Worm (Caenorhabditis elegans) whole organism, L1 larva: Measurements from ENCODE around the gene T14G8.4.
A peak's percentile ranks its signal among the peaks of the same experiment; 100 is the strongest.

Source experiments
- C04F5.9 ChIP-seq: sonication (generic microtip); optimal IDR thresholded peaks from 2 replicates; lab custom pipeline; 2016; ENCODE audit warnings: missing genetic modification characterization, missing compliant biosample characterization
- C16A3.4 ChIP-seq: fragments of 150-350 bp; optimal IDR thresholded peaks from 2 replicates; lab custom pipeline; 2014; ENCODE audit warnings: missing biosample characterization, missing genetic modification characterization
- C34B4.2 ChIP-seq: sonication (generic microtip); optimal IDR thresholded peaks from 2 replicates; lab custom pipeline; 2017; ENCODE audit warnings: mild to moderate bottlenecking, missing genetic modification characterization, missing compliant biosample characterization
- aha-1 ChIP-seq: fragments of 150-350 bp; optimal IDR thresholded peaks from 2 replicates; lab custom pipeline; 2014; ENCODE audit warnings: missing biosample characterization, missing genetic modification characterization
- alr-1 ChIP-seq: fragments of 200-800 bp; sonication (Bioruptor generic); optimal IDR thresholded peaks from 2 replicates; lab custom pipeline; 2018; ENCODE audit warnings: borderline replicate concordance, mild to moderate bottlenecking, missing genetic modification characterization, missing compliant biosample characterization
- ama-1 ChIP-seq: fragments of 150-350 bp; optimal IDR thresholded peaks from 2 replicates; lab custom pipeline; 2014
- ceh-88 ChIP-seq: fragments of 200-800 bp; sonication (Bioruptor generic); IDR thresholded peaks from 2 replicates; pipeline ENCODE4 v1.3.6; 2022; ENCODE audit warnings: missing genetic modification characterization, missing compliant biosample characterization
- ceh-90 ChIP-seq: sonication (generic microtip); optimal IDR thresholded peaks from 2 replicates; lab custom pipeline; 2016; ENCODE audit warnings: missing genetic modification characterization, missing compliant biosample characterization
- ces-1 ChIP-seq: fragments of 150-350 bp; optimal IDR thresholded peaks from 2 replicates; lab custom pipeline; 2014; ENCODE audit warnings: missing biosample characterization, missing genetic modification reagents, missing genetic modification characterization
- dsc-1 ChIP-seq: sonication (generic microtip); optimal IDR thresholded peaks from 2 replicates; lab custom pipeline; 2016; ENCODE audit warnings: mild to moderate bottlenecking, missing genetic modification characterization, missing compliant biosample characterization
- efl-3 ChIP-seq: fragments of 200-800 bp; sonication (Bioruptor generic); optimal IDR thresholded peaks from 2 replicates; lab custom pipeline; 2018; ENCODE audit warnings: mild to moderate bottlenecking, missing genetic modification characterization, missing compliant biosample characterization
- egl-13 ChIP-seq: sonication (generic microtip); optimal IDR thresholded peaks from 2 replicates; lab custom pipeline; 2016; ENCODE audit warnings: missing genotype, missing genetic modification reagents, missing genetic modification characterization, missing compliant biosample characterization
- egl-27 ChIP-seq, 2 experiments: fragments of 150-350 bp in 1 of 2; sonication (generic microtip); optimal IDR thresholded peaks; 3 replicates each; lab custom pipeline; 2017 to 2018; ENCODE audit warnings: missing biosample characterization in 2 of 2, missing genetic modification characterization in 2 of 2, missing genetic modification reagents in 2 of 2
- elt-2 ChIP-seq: sonication (generic microtip); optimal IDR thresholded peaks from 2 replicates; lab custom pipeline; 2016; ENCODE audit warnings: missing genetic modification characterization, mild to moderate bottlenecking, inconsistent platforms, missing compliant biosample characterization, missing genetic modification reagents
- elt-3 ChIP-seq, 6 experiments: fragments of 150-350 bp in 1 of 6; sonication (generic microtip); optimal IDR thresholded peaks; 2 replicates each; lab custom pipeline; 2017 to 2018; ENCODE audit warnings: missing biosample characterization in 6 of 6, missing genetic modification characterization in 6 of 6, inconsistent platforms in 1 of 6
- ets-5 ChIP-seq: fragments of 200-800 bp; sonication (Bioruptor generic); IDR thresholded peaks from 2 replicates; pipeline ENCODE4 v1.3.6; 2022; ENCODE audit warnings: missing genetic modification characterization, missing compliant biosample characterization
- fkh-4 ChIP-seq: sonication (generic microtip); optimal IDR thresholded peaks from 2 replicates; lab custom pipeline; 2016; ENCODE audit warnings: missing compliant biosample characterization, missing genetic modification characterization, borderline replicate concordance
- fkh-8 ChIP-seq: sonication (generic microtip); optimal IDR thresholded peaks from 2 replicates; lab custom pipeline; 2016; ENCODE audit warnings: mild to moderate bottlenecking, missing genetic modification characterization, missing compliant biosample characterization
- fos-1 ChIP-seq: fragments of 150-350 bp; optimal IDR thresholded peaks from 2 replicates; lab custom pipeline; 2014; ENCODE audit warnings: missing biosample characterization, missing genetic modification characterization
- hlh-4 ChIP-seq: sonication (generic microtip); optimal IDR thresholded peaks from 2 replicates; lab custom pipeline; 2016; ENCODE audit warnings: mild to moderate bottlenecking, missing genetic modification characterization, missing compliant biosample characterization
- hpl-2 ChIP-seq: fragments of 150-350 bp; optimal IDR thresholded peaks from 2 replicates; lab custom pipeline; 2014; ENCODE audit warnings: missing biosample characterization, missing genetic modification reagents, missing genetic modification characterization
- isw-1 ChIP-seq: fragments of 200-800 bp; sonication (Bioruptor generic); IDR thresholded peaks from 2 replicates; pipeline ENCODE4 v1.3.6; 2022; ENCODE audit warnings: missing genetic modification characterization, missing compliant biosample characterization
- jun-1 ChIP-seq: fragments of 150-350 bp; optimal IDR thresholded peaks from 2 replicates; lab custom pipeline; 2014; ENCODE audit warnings: missing biosample characterization, missing genetic modification reagents, missing genetic modification characterization
- lin-13 ChIP-seq: fragments of 150-350 bp; optimal IDR thresholded peaks from 2 replicates; lab custom pipeline; 2014; ENCODE audit warnings: missing biosample characterization, missing genetic modification reagents, missing genetic modification characterization
- lin-14 ChIP-seq: fragments of 200-800 bp; sonication (Bioruptor generic); optimal IDR thresholded peaks from 2 replicates; lab custom pipeline; 2018; ENCODE audit warnings: mild to moderate bottlenecking, missing genetic modification characterization, moderate library complexity, missing compliant biosample characterization
- lin-15B ChIP-seq: fragments of 150-350 bp; sonication (generic microtip); optimal IDR thresholded peaks from 3 replicates; lab custom pipeline; 2014; ENCODE audit warnings: missing biosample characterization, missing genetic modification characterization
- lin-35 ChIP-seq, 2 experiments: fragments of 150-350 bp; optimal IDR thresholded peaks; 2 replicates each; lab custom pipeline; 2014; ENCODE audit warnings: missing biosample characterization in 2 of 2, missing genetic modification characterization in 2 of 2, missing genetic modification reagents in 2 of 2
- lir-3 ChIP-seq: sonication (generic microtip); optimal IDR thresholded peaks from 2 replicates; lab custom pipeline; 2016; ENCODE audit warnings: mild to moderate bottlenecking, missing genetic modification characterization, moderate library complexity, missing compliant biosample characterization; ENCODE audit not compliant: poor library complexity
- lsy-2 ChIP-seq, 2 experiments: fragments of 150-350 bp; optimal IDR thresholded peaks; 2 replicates each; lab custom pipeline; 2014; ENCODE audit warnings: missing biosample characterization in 2 of 2, missing genetic modification characterization in 2 of 2
- mef-2 ChIP-seq: fragments of 150-350 bp; optimal IDR thresholded peaks from 2 replicates; lab custom pipeline; 2014; ENCODE audit warnings: missing biosample characterization, missing genetic modification characterization
- nhr-11 ChIP-seq: fragments of 150-350 bp; optimal IDR thresholded peaks from 2 replicates; lab custom pipeline; 2014; ENCODE audit warnings: missing biosample characterization, missing genetic modification characterization
- nhr-20 ChIP-seq: sonication (generic microtip); optimal IDR thresholded peaks from 2 replicates; lab custom pipeline; 2016; ENCODE audit warnings: mild to moderate bottlenecking, missing genetic modification characterization, missing compliant biosample characterization
- nhr-28 ChIP-seq: fragments of 150-350 bp; optimal IDR thresholded peaks from 2 replicates; lab custom pipeline; 2014; ENCODE audit warnings: missing biosample characterization, missing genetic modification characterization
- nhr-47 ChIP-seq: sonication (generic microtip); optimal IDR thresholded peaks from 2 replicates; lab custom pipeline; 2016; ENCODE audit warnings: mild to moderate bottlenecking, missing genetic modification characterization, moderate library complexity, missing compliant biosample characterization
- nhr-71 ChIP-seq: sonication (generic microtip); optimal IDR thresholded peaks from 2 replicates; lab custom pipeline; 2016; ENCODE audit warnings: mild to moderate bottlenecking, missing genetic modification characterization, moderate library complexity, missing compliant biosample characterization
- nhr-76 ChIP-seq: sonication (generic microtip); optimal IDR thresholded peaks from 2 replicates; lab custom pipeline; 2017; ENCODE audit warnings: missing biosample characterization, missing genetic modification characterization
- nhr-77 ChIP-seq: fragments of 150-350 bp; optimal IDR thresholded peaks from 2 replicates; lab custom pipeline; 2014; ENCODE audit warnings: missing biosample characterization, missing genetic modification characterization
- nhr-84 ChIP-seq: sonication (generic microtip); optimal IDR thresholded peaks from 2 replicates; lab custom pipeline; 2017; ENCODE audit warnings: missing biosample characterization, missing genetic modification characterization
- nhr-85 ChIP-seq: sonication (generic microtip); peaks from one replicate; lab custom pipeline; 2016; ENCODE audit warnings: missing genetic modification characterization, inconsistent platforms, missing compliant biosample characterization
- pax-3 ChIP-seq: fragments of 200-800 bp; sonication (Bioruptor generic); optimal IDR thresholded peaks from 2 replicates; lab custom pipeline; 2018; ENCODE audit warnings: mild to moderate bottlenecking, missing genetic modification characterization, moderate library complexity, missing compliant biosample characterization
- skn-1 ChIP-seq: fragments of 150-350 bp; optimal IDR thresholded peaks from 2 replicates; lab custom pipeline; 2014; ENCODE audit warnings: missing biosample characterization, missing genetic modification characterization
- snpc-4 ChIP-seq: fragments of 150-350 bp; optimal IDR thresholded peaks from 2 replicates; lab custom pipeline; 2014; ENCODE audit warnings: missing biosample characterization, missing genetic modification characterization
- snu-23 ChIP-seq: sonication (generic microtip); optimal IDR thresholded peaks from 2 replicates; lab custom pipeline; 2016; ENCODE audit warnings: missing genetic modification characterization, missing compliant biosample characterization
- sox-4 ChIP-seq: sonication (generic microtip); optimal IDR thresholded peaks from 2 replicates; lab custom pipeline; 2016; ENCODE audit warnings: missing genetic modification characterization, missing compliant biosample characterization
- swsn-7 ChIP-seq: sonication (generic microtip); optimal IDR thresholded peaks from 2 replicates; lab custom pipeline; 2016; ENCODE audit warnings: missing genetic modification characterization, missing compliant biosample characterization
- unc-62 ChIP-seq: fragments of 150-350 bp; optimal IDR thresholded peaks from 2 replicates; lab custom pipeline; 2014; ENCODE audit warnings: missing biosample characterization, missing genetic modification reagents, missing genetic modification characterization
- unc-86 ChIP-seq: sonication (generic microtip); optimal IDR thresholded peaks from 2 replicates; lab custom pipeline; 2016; ENCODE audit warnings: missing genetic modification characterization, missing compliant biosample characterization
- vab-15 ChIP-seq: sonication (generic microtip); optimal IDR thresholded peaks from 2 replicates; lab custom pipeline; 2017; ENCODE audit warnings: missing genotype, mild to moderate bottlenecking, missing genetic modification characterization, missing compliant biosample characterization
- ztf-11 ChIP-seq, 2 experiments: sonication (generic microtip); optimal IDR thresholded peaks; 2 replicates each; lab custom pipeline; 2016 to 2017; ENCODE audit warnings: missing genetic modification characterization in 2 of 2, missing biosample characterization in 1 of 2, missing compliant biosample characterization in 1 of 2
- ztf-4 ChIP-seq: fragments of 150-350 bp; optimal IDR thresholded peaks from 2 replicates; lab custom pipeline; 2014; ENCODE audit warnings: missing biosample characterization, missing genetic modification characterization

T14G8.4 gene

ce11 chrX:12889837-12890449 lies 26.2 kb upstream of the T14G8.4 start (continued):
- TF ChIP-seq pax-3 = peak; percentile 71
- TF ChIP-seq ama-1 (lab: Kevin White, UChicago) = no peak
- TF ChIP-seq hpl-2 (GFP tag; lab: Kevin White, UChicago) = no peak
- peak; percentile 52 for TF ChIP-seq nhr-77
- peak; percentile 24 for TF ChIP-seq egl-13 (tag; lab: Kevin White, UChicago)
- peak in 1 of 6 experiments; percentile 72 for TF ChIP-seq elt-3 (tag; optimal IDR thresholded peaks at IDR 0.05; lab: Kevin White, UChicago)
- TF ChIP-seq jun-1 (tag; lab: Kevin White, UChicago) = peak; percentile 83
- peak; percentile 20 for TF ChIP-seq ces-1 (GFP tag; lab: Kevin White, UChicago)
- TF ChIP-seq snpc-4 (tag; lab: Kevin White, UChicago) = peak; percentile 38
- TF ChIP-seq nhr-76 = no peak
- no peak for TF ChIP-seq C34B4.2
- TF ChIP-seq skn-1 (tag; lab: Kevin White, UChicago) = peak; percentile 57
- TF ChIP-seq lin-15B (tag; lab: Kevin White, UChicago) = no peak
- peak; percentile 26 for TF ChIP-seq unc-86
- TF ChIP-seq ztf-4 = no peak
- no peak for TF ChIP-seq unc-62
- TF ChIP-seq alr-1 = no peak
- peak; percentile 70 for TF ChIP-seq C16A3.4 (tag; lab: Kevin White, UChicago)
- no peak for TF ChIP-seq nhr-11 (tag; lab: Kevin White, UChicago)
- no peak for TF ChIP-seq efl-3
- TF ChIP-seq ceh-90 = no peak
- TF ChIP-seq vab-15 (tag; lab: Kevin White, UChicago) = no peak
- TF ChIP-seq nhr-28 (tag; lab: Kevin White, UChicago) = no peak
- TF ChIP-seq nhr-84 (tag; lab: Kevin White, UChicago) = no peak
- TF ChIP-seq lin-35 (GFP tag; optimal IDR thresholded peaks at IDR 0.05; lab: Kevin White, UChicago) = peak in 1 of 2 experiments; percentile 53
- peak; percentile 77 for TF ChIP-seq nhr-20
- TF ChIP-seq nhr-47 = peak; percentile 83
- TF ChIP-seq lin-14 (GFP tag; lab: Kevin White, UChicago) = peak; percentile 81
- TF ChIP-seq fos-1 (tag; lab: Kevin White, UChicago) = peak; percentile 37
- peak; percentile 77 for TF ChIP-seq nhr-85
- TF ChIP-seq isw-1 (GFP tag; lab: Robert Waterston, UW) = no peak
- TF ChIP-seq fkh-4 (tag; lab: Kevin White, UChicago) = no peak
- TF ChIP-seq ets-5 (GFP tag; lab: Robert Waterston, UW) = no peak
- TF ChIP-seq lsy-2 (tag; optimal IDR thresholded peaks at IDR 0.05; lab: Kevin White, UChicago) = peak; percentile 36 to 71

- TF ChIP-seq unc-86 = no peak
- no peak for TF ChIP-seq lir-3 (tag; lab: Kevin White, UChicago)
- no peak for TF ChIP-seq ztf-11 (tag; optimal IDR thresholded peaks at IDR 0.05; lab: Kevin White, UChicago)
- peak; percentile 38 for TF ChIP-seq hlh-4 (tag; lab: Kevin White, UChicago)
- no peak for TF ChIP-seq nhr-76
- TF ChIP-seq nhr-71 = peak; percentile 52
- no peak for TF ChIP-seq snpc-4 (tag; lab: Kevin White, UChicago)
- TF ChIP-seq ets-5 (GFP tag; lab: Robert Waterston, UW) = no peak
- TF ChIP-seq egl-13 (tag; lab: Kevin White, UChicago) = no peak
- TF ChIP-seq aha-1 (tag; lab: Kevin White, UChicago) = no peak
- TF ChIP-seq nhr-47 = peak; percentile 44
- TF ChIP-seq swsn-7 = peak; percentile 2
- TF ChIP-seq nhr-85 = no peak
- TF ChIP-seq elt-2 (tag; lab: Kevin White, UChicago) = no peak
- TF ChIP-seq egl-27 (tag; optimal IDR thresholded peaks at IDR 0.05; lab: Kevin White, UChicago) = no peak
- no peak for TF ChIP-seq C16A3.4 (tag; lab: Kevin White, UChicago)
- no peak for TF ChIP-seq nhr-28 (tag; lab: Kevin White, UChicago)
- TF ChIP-seq nhr-11 (tag; lab: Kevin White, UChicago) = peak; percentile 3
- no peak for TF ChIP-seq fos-1 (tag; lab: Kevin White, UChicago)
- no peak for TF ChIP-seq lin-13 (GFP tag; lab: Kevin White, UChicago)
- peak in 1 of 2 experiments; percentile 29 for TF ChIP-seq lsy-2 (tag; optimal IDR thresholded peaks at IDR 0.05; lab: Kevin White, UChicago)
- TF ChIP-seq dsc-1 (tag; lab: Kevin White, UChicago) = peak; percentile 14
- TF ChIP-seq ceh-88 (GFP tag; lab: Robert Waterston, UW) = no peak
- no peak for TF ChIP-seq fkh-4 (tag; lab: Kevin White, UChicago)
- peak; percentile 78 for TF ChIP-seq fkh-8 (tag; lab: Kevin White, UChicago)
- no peak for TF ChIP-seq snu-23
- TF ChIP-seq C04F5.9 (tag; lab: Kevin White, UChicago) = no peak
- no peak for TF ChIP-seq mef-2 (tag; lab: Kevin White, UChicago)
- TF ChIP-seq unc-62 = no peak
- TF ChIP-seq elt-3 (tag; optimal IDR thresholded peaks at IDR 0.05; lab: Kevin White, UChicago) = no peak
- no peak for TF ChIP-seq lin-14 (GFP tag; lab: Kevin White, UChicago)
- no peak for TF ChIP-seq sox-4 (tag; lab: Kevin White, UChicago)
Observed at ce11 chrX:12884873-12885272, 21.2 kb upstream of the T14G8.4 start, which contains the start of gene gpc-1. Gene gpc-1 (minus strand): TSS chrX:12884989.
